Worm (Caenorhabditis elegans) whole organism, L4 larva: ENCODE measurements around the gene col-76.

Source experiments
- D1046.2 ChIP-seq: fragments of 200-800 bp; sonication (Bioruptor generic); IDR thresholded peaks from 2 replicates; pipeline ENCODE4 v1.3.6; 2022; ENCODE audit warnings: missing genetic modification characterization, missing compliant biosample characterization
- F10B5.3 ChIP-seq: sonication (generic microtip); optimal IDR thresholded peaks from 2 replicates; lab custom pipeline; 2016; ENCODE audit warnings: mild to moderate bottlenecking, missing genetic modification characterization, missing compliant biosample characterization
- F49E8.2 ChIP-seq: sonication (generic microtip); optimal IDR thresholded peaks from 2 replicates; lab custom pipeline; 2016; ENCODE audit warnings: missing compliant biosample characterization, mild to moderate bottlenecking, missing genetic modification characterization, borderline replicate concordance
- Y48G9A.11 ChIP-seq: fragments of 200-800 bp; sonication (Bioruptor generic); IDR thresholded peaks from 2 replicates; pipeline ENCODE4 v1.3.6; 2022; ENCODE audit warnings: missing genetic modification reagents, missing genetic modification characterization, missing compliant biosample characterization
- Y5F2A.4 ChIP-seq: fragments of 200-800 bp; sonication (Bioruptor generic); optimal IDR thresholded peaks from 2 replicates; lab custom pipeline; 2018; ENCODE audit warnings: mild to moderate bottlenecking, missing genetic modification characterization, missing compliant biosample characterization
- Y75B8A.6 ChIP-seq: fragments of 200-800 bp; sonication (Bioruptor generic); IDR thresholded peaks from 2 replicates; pipeline ENCODE4 v1.3.6; 2022; ENCODE audit warnings: missing genetic modification reagents, missing genetic modification characterization, missing compliant biosample characterization
- ZK546.5 ChIP-seq, 2 experiments: sonication (generic microtip); optimal IDR thresholded peaks; 2 replicates each; lab custom pipeline; 2017; ENCODE audit warnings: missing biosample characterization in 2 of 2, missing genetic modification characterization in 2 of 2
- aha-1 ChIP-seq: fragments of 150-350 bp; peaks from one replicate; lab custom pipeline; 2014; ENCODE audit warnings: missing biosample characterization, missing genetic modification characterization
- attf-4 ChIP-seq: sonication (generic microtip); optimal IDR thresholded peaks from 3 replicates; lab custom pipeline; 2017; ENCODE audit warnings: missing biosample characterization, missing genetic modification characterization
- ceh-44 ChIP-seq: fragments of 200-800 bp; sonication (Bioruptor generic); IDR thresholded peaks from 2 replicates; pipeline ENCODE4 v1.3.6; 2022; ENCODE audit warnings: missing genetic modification reagents, missing genetic modification characterization, missing compliant biosample characterization
- ceh-62 ChIP-seq: sonication (generic microtip); optimal IDR thresholded peaks from 2 replicates; lab custom pipeline; 2017; ENCODE audit warnings: missing biosample characterization, missing genetic modification characterization
- ceh-82 ChIP-seq: sonication (generic microtip); optimal IDR thresholded peaks from 2 replicates; lab custom pipeline; 2017; ENCODE audit warnings: missing biosample characterization, missing genetic modification characterization
- ces-1 ChIP-seq: fragments of 150-350 bp; sonication (generic microtip); optimal IDR thresholded peaks from 4 replicates; lab custom pipeline; 2014; ENCODE audit warnings: missing biosample characterization, missing genetic modification reagents, missing genetic modification characterization
- dmd-8 ChIP-seq: fragments of 200-800 bp; sonication (Bioruptor generic); IDR thresholded peaks from 2 replicates; pipeline ENCODE4 v1.3.6; 2022; ENCODE audit warnings: missing genetic modification characterization, missing compliant biosample characterization
- dmd-9 ChIP-seq: fragments of 200-800 bp; sonication (Bioruptor generic); IDR thresholded peaks from 2 replicates; pipeline ENCODE4 v1.3.6; 2022; ENCODE audit warnings: missing genetic modification reagents, missing genetic modification characterization, missing compliant biosample characterization
- dpl-1 ChIP-seq: fragments of 150-350 bp; optimal IDR thresholded peaks from 2 replicates; lab custom pipeline; 2014; ENCODE audit warnings: missing biosample characterization, missing genetic modification reagents, missing genetic modification characterization
- egl-27 ChIP-seq: sonication (generic microtip); optimal IDR thresholded peaks from 3 replicates; lab custom pipeline; 2017; ENCODE audit warnings: missing biosample characterization, missing genetic modification reagents, missing genetic modification characterization
- egl-43 ChIP-seq: fragments of 200-800 bp; sonication (Bioruptor generic); IDR thresholded peaks from 2 replicates; pipeline ENCODE4 v1.3.6; 2022; ENCODE audit warnings: missing genetic modification reagents, missing genetic modification characterization, missing compliant biosample characterization
- fos-1 ChIP-seq: fragments of 150-350 bp; optimal IDR thresholded peaks from 2 replicates; lab custom pipeline; 2014; ENCODE audit warnings: missing biosample characterization, missing genetic modification characterization
- gei-8 ChIP-seq: fragments of 200-800 bp; sonication (Bioruptor generic); optimal IDR thresholded peaks from 2 replicates; lab custom pipeline; 2018; ENCODE audit warnings: mild to moderate bottlenecking, missing genetic modification characterization, missing compliant biosample characterization
- lim-7 ChIP-seq: fragments of 200-800 bp; sonication (Bioruptor generic); IDR thresholded peaks from 2 replicates; pipeline ENCODE4 v1.3.6; 2022; ENCODE audit warnings: missing genetic modification characterization, missing compliant biosample characterization
- lin-1 ChIP-seq: fragments of 200-800 bp; sonication (Bioruptor generic); IDR thresholded peaks from 2 replicates; pipeline ENCODE4 v1.3.6; 2022; ENCODE audit warnings: missing genetic modification reagents, missing genetic modification characterization, missing compliant biosample characterization
- lin-39 ChIP-seq: fragments of 150-350 bp; optimal IDR thresholded peaks from 2 replicates; lab custom pipeline; 2014; ENCODE audit warnings: missing biosample characterization, missing genetic modification reagents, missing genetic modification characterization
- lir-3 ChIP-seq: sonication (generic microtip); optimal IDR thresholded peaks from 2 replicates; lab custom pipeline; 2016; ENCODE audit warnings: mild to moderate bottlenecking, missing genetic modification characterization, missing compliant biosample characterization
- madf-5 ChIP-seq, 2 experiments: fragments of 200-800 bp; sonication (Bioruptor generic); IDR thresholded peaks; 2 replicates each; pipeline ENCODE4 v1.3.6; 2022; ENCODE audit warnings: missing compliant biosample characterization in 2 of 2, missing genetic modification characterization in 2 of 2
- mep-1 ChIP-seq: fragments of 150-350 bp; sonication (generic microtip); optimal IDR thresholded peaks from 3 replicates; lab custom pipeline; 2014; ENCODE audit warnings: missing biosample characterization, missing genetic modification characterization
- mes-2 ChIP-seq: sonication (generic microtip); optimal IDR thresholded peaks from 2 replicates; lab custom pipeline; 2016; ENCODE audit warnings: missing genotype, mild to moderate bottlenecking, missing genetic modification characterization, missing compliant biosample characterization; ENCODE audit not compliant: poor library complexity, severe bottlenecking
- mxl-2 ChIP-seq: fragments of 200-800 bp; sonication (Bioruptor generic); conservative IDR thresholded peaks from 2 replicates; pipeline ENCODE4 v1.3.6; 2022; ENCODE audit warnings: missing genetic modification reagents, missing genetic modification characterization, missing compliant biosample characterization
- mxl-3 ChIP-seq: fragments of 200-800 bp; sonication (Bioruptor generic); optimal IDR thresholded peaks from 2 replicates; lab custom pipeline; 2018; ENCODE audit warnings: mild to moderate bottlenecking, missing genetic modification characterization, missing compliant biosample characterization
- nhr-10 ChIP-seq: fragments of 150-350 bp; optimal IDR thresholded peaks from 2 replicates; lab custom pipeline; 2014; ENCODE audit warnings: missing biosample characterization, missing genetic modification characterization
- nhr-237 ChIP-seq: sonication (generic microtip); optimal IDR thresholded peaks from 2 replicates; lab custom pipeline; 2017; ENCODE audit warnings: missing biosample characterization, missing genetic modification characterization
- nhr-28 ChIP-seq: fragments of 150-350 bp; optimal IDR thresholded peaks from 2 replicates; lab custom pipeline; 2014; ENCODE audit warnings: missing biosample characterization, missing genetic modification characterization
- nhr-76 ChIP-seq: fragments of 150-350 bp; optimal IDR thresholded peaks from 2 replicates; lab custom pipeline; 2014; ENCODE audit warnings: missing biosample characterization, missing genetic modification characterization
- rbr-2 ChIP-seq: sonication (generic microtip); optimal IDR thresholded peaks from 2 replicates; lab custom pipeline; 2016; ENCODE audit warnings: missing genotype, missing genetic modification characterization, missing compliant biosample characterization
- sdz-12 ChIP-seq: fragments of 200-800 bp; sonication (Bioruptor generic); optimal IDR thresholded peaks from 2 replicates; lab custom pipeline; 2018; ENCODE audit warnings: mild to moderate bottlenecking, missing genetic modification characterization, missing compliant biosample characterization
- skn-1 ChIP-seq: fragments of 150-350 bp; optimal IDR thresholded peaks from 2 replicates; lab custom pipeline; 2014; ENCODE audit warnings: missing biosample characterization, missing genetic modification characterization
- snpc-4 ChIP-seq: fragments of 150-350 bp; optimal IDR thresholded peaks from 2 replicates; lab custom pipeline; 2014; ENCODE audit warnings: missing biosample characterization, missing genetic modification characterization
- spr-1 ChIP-seq: sonication (generic microtip); optimal IDR thresholded peaks from 2 replicates; lab custom pipeline; 2016; ENCODE audit warnings: mild to moderate bottlenecking, missing genetic modification characterization, missing compliant biosample characterization
- spr-3 ChIP-seq: fragments of 200-800 bp; sonication (Bioruptor generic); optimal IDR thresholded peaks from 2 replicates; lab custom pipeline; 2018; ENCODE audit warnings: mild to moderate bottlenecking, missing genetic modification characterization, missing compliant biosample characterization
- unc-39 ChIP-seq: sonication (generic microtip); optimal IDR thresholded peaks from 2 replicates; lab custom pipeline; 2017; ENCODE audit warnings: missing biosample characterization, missing genetic modification characterization
- unc-62 ChIP-seq, 3 experiments: fragments of 150-350 bp in 1 of 3; sonication (generic microtip); optimal IDR thresholded peaks in 2 of 3; peaks in 1 of 3; 1 replicate in 1 of 3; 2 replicates in 2 of 3; lab custom pipeline; 2014 to 2017; ENCODE audit warnings: missing biosample characterization in 3 of 3, missing genetic modification characterization in 3 of 3, missing genetic modification reagents in 3 of 3, missing genotype in 1 of 3
- zag-1 ChIP-seq: fragments of 150-350 bp; optimal IDR thresholded peaks from 2 replicates; lab custom pipeline; 2014; ENCODE audit warnings: missing biosample characterization, missing genetic modification characterization
- zfp-2 ChIP-seq: sonication (generic microtip); optimal IDR thresholded peaks from 2 replicates; lab custom pipeline; 2016; ENCODE audit warnings: mild to moderate bottlenecking, missing genetic modification characterization, missing compliant biosample characterization
- zip-11 ChIP-seq: fragments of 200-800 bp; sonication (Bioruptor generic); IDR thresholded peaks from 2 replicates; pipeline ENCODE4 v1.3.6; 2022; ENCODE audit warnings: missing genetic modification characterization, missing compliant biosample characterization
- zip-2 ChIP-seq: fragments of 150-350 bp; optimal IDR thresholded peaks from 2 replicates; lab custom pipeline; 2014; ENCODE audit warnings: missing biosample characterization, missing genetic modification characterization
- ztf-11 ChIP-seq: fragments of 150-350 bp; optimal IDR thresholded peaks from 2 replicates; lab custom pipeline; 2014; ENCODE audit warnings: missing biosample characterization, missing genetic modification characterization
- ztf-7 ChIP-seq: fragments of 150-350 bp; optimal IDR thresholded peaks from 2 replicates; lab custom pipeline; 2014; ENCODE audit warnings: missing biosample characterization, missing genetic modification characterization

The col-76 gene

ce11 chrII:8218266-8218665, 14.1 kb downstream of the col-76 start:
- TF ChIP-seq rbr-2 (tag; lab: Kevin White, UChicago) = no peak
- TF ChIP-seq spr-3 (GFP tag; lab: Kevin White, UChicago) = no peak
- TF ChIP-seq F10B5.3 (tag; lab: Kevin White, UChicago) = no peak
- no peak for TF ChIP-seq Y75B8A.6 (GFP tag; lab: Robert Waterston, UW)
- TF ChIP-seq dmd-8 (GFP tag; lab: Robert Waterston, UW) = no peak
- no peak for TF ChIP-seq ces-1 (GFP tag; lab: Kevin White, UChicago)
- peak; percentile 93 for TF ChIP-seq aha-1 (tag; lab: Kevin White, UChicago)
- TF ChIP-seq nhr-10 = no peak
- no peak for TF ChIP-seq egl-27
- TF ChIP-seq nhr-237 (tag; lab: Kevin White, UChicago) = no peak
- no peak for TF ChIP-seq lir-3
- TF ChIP-seq unc-62 (GFP tag; optimal IDR thresholded peaks at IDR 0.05 in 1 of 2; lab: Kevin White, UChicago) = peak in 1 of 2 experiments; percentile 2
- TF ChIP-seq unc-62 (tag; optimal IDR thresholded peaks at IDR 0.05; lab: Kevin White, UChicago) = no peak

ce11 chrII:8220267-8220666, 16.1 kb downstream of the col-76 start:
- no peak for TF ChIP-seq mep-1
- TF ChIP-seq unc-62 (GFP tag; optimal IDR thresholded peaks at IDR 0.05 in 1 of 2; lab: Kevin White, UChicago) = peak in 1 of 2 experiments; percentile 96
- no peak for TF ChIP-seq unc-62 (tag; optimal IDR thresholded peaks at IDR 0.05; lab: Kevin White, UChicago)

- TF ChIP-seq ceh-82 (tag; lab: Kevin White, UChicago) = no peak
- TF ChIP-seq mxl-3 (GFP tag; lab: Kevin White, UChicago) = peak; percentile 94
- TF ChIP-seq ceh-44 (GFP tag; lab: Robert Waterston, UW) = no peak
- no peak for TF ChIP-seq egl-27
- TF ChIP-seq Y5F2A.4 (GFP tag; lab: Kevin White, UChicago) = no peak
- no peak for TF ChIP-seq gei-8 (GFP tag; lab: Kevin White, UChicago)
- TF ChIP-seq unc-39 (tag; lab: Kevin White, UChicago) = no peak
- no peak for TF ChIP-seq dmd-8 (GFP tag; lab: Robert Waterston, UW)
- no peak for TF ChIP-seq madf-5 (GFP tag; IDR thresholded peaks at IDR 0.05; lab: Robert Waterston, UW)
- TF ChIP-seq zag-1 (tag; lab: Kevin White, UChicago) = no peak
- TF ChIP-seq ZK546.5 (tag; optimal IDR thresholded peaks at IDR 0.05; lab: Kevin White, UChicago) = no peak
- no peak for TF ChIP-seq snpc-4 (tag; lab: Kevin White, UChicago)
- TF ChIP-seq spr-1 (tag; lab: Kevin White, UChicago) = no peak
- no peak for TF ChIP-seq egl-43 (GFP tag; lab: Robert Waterston, UW)
- no peak for TF ChIP-seq mes-2 (tag; lab: Kevin White, UChicago)
- TF ChIP-seq D1046.2 (GFP tag; lab: Robert Waterston, UW) = no peak
- TF ChIP-seq fos-1 (tag; lab: Kevin White, UChicago) = no peak
- no peak for TF ChIP-seq nhr-237 (tag; lab: Kevin White, UChicago)
- no peak for TF ChIP-seq zip-11 (GFP tag; lab: Robert Waterston, UW)
- no peak for TF ChIP-seq mxl-2
- TF ChIP-seq dmd-9 = no peak
- TF ChIP-seq zip-2 (tag; lab: Kevin White, UChicago) = no peak
- TF ChIP-seq rbr-2 (tag; lab: Kevin White, UChicago) = no peak
- TF ChIP-seq sdz-12 (GFP tag; lab: Kevin White, UChicago) = no peak
- TF ChIP-seq F10B5.3 (tag; lab: Kevin White, UChicago) = no peak
- no peak for TF ChIP-seq nhr-10
- peak; percentile 56 for TF ChIP-seq mep-1
- TF ChIP-seq ztf-7 = no peak
- no peak for TF ChIP-seq dpl-1 (GFP tag; lab: Kevin White, UChicago)
- no peak for TF ChIP-seq lim-7 (GFP tag; lab: Robert Waterston, UW)
- TF ChIP-seq ceh-62 (tag; lab: Kevin White, UChicago) = no peak
- TF ChIP-seq attf-4 (tag; lab: Kevin White, UChicago) = no peak
- TF ChIP-seq skn-1 (tag; lab: Kevin White, UChicago) = no peak
- peak; percentile 85 for TF ChIP-seq nhr-28 (tag; lab: Kevin White, UChicago)
- no peak for TF ChIP-seq lin-39 (tag; lab: Kevin White, UChicago)
- TF ChIP-seq F49E8.2 (tag; lab: Kevin White, UChicago) = no peak
- TF ChIP-seq Y75B8A.6 (GFP tag; lab: Robert Waterston, UW) = no peak
- no peak for TF ChIP-seq lin-1 (GFP tag; lab: Robert Waterston, UW)
- no peak for TF ChIP-seq ztf-11
- TF ChIP-seq Y48G9A.11 (GFP tag; lab: Robert Waterston, UW) = no peak
- TF ChIP-seq nhr-76 = no peak
- TF ChIP-seq zfp-2 = no peak
Observed at ce11 chrII:8222309-8223065, 18.3 kb downstream of the col-76 start, which contains the start of gene dab-1. TSS of gene dab-1 (plus strand) at chrII:8222386.
